Worm (Caenorhabditis elegans): ENCODE results near the gene C24D10.49.

The C24D10.49 gene

DNA sequence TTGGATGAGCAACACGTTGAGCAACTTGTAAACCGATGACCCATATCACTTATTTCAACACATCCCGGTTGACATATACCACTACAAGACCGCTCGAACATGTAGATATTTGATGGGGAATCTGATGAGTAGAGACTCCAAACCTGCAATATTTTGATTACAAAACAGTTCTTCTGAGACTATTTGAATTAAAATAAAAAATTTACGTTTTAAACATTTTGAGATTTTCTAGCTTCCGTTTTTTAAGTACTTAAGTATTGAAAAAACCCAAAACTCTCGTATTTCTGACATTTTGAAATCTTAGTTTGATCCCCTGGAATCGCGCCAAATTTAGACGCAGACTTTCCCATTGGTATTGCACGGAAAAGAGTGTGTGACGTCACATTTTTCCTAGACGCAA lies at the start of gene C24D10.49:
TSS of gene C24D10.49 (minus strand) at position 101 of the 400 bp plus-strand sequence.
- TF ChIP-seq aly-1 (tag; optimal IDR thresholded peaks at IDR 0.05) (no peak), ama-1 (optimal IDR thresholded peaks at IDR 0.05) (no peak), hmg-4 (GFP tag; optimal IDR thresholded peaks at IDR 0.05) (no peak), scrt-1 (GFP tag; IDR thresholded peaks at IDR 0.05) (no peak), ets-7 (tag; optimal IDR thresholded peaks at IDR 0.05) (no peak), sea-1 (GFP tag; conservative IDR thresholded peaks at IDR 0.05) (no peak), pes-1 (GFP tag; IDR thresholded peaks at IDR 0.05) (no peak), ceh-13 (GFP tag; optimal IDR thresholded peaks at IDR 0.05) (no peak), tbx-11 (GFP tag; IDR thresholded peaks at IDR 0.05) (no peak), flt-1 (GFP tag; IDR thresholded peaks at IDR 0.05) (no peak), tbx-37 (GFP tag; conservative IDR thresholded peaks at IDR 0.05) (no peak), tra-4 (tag; optimal IDR thresholded peaks at IDR 0.05) (no peak), ceh-36 (tag; optimal IDR thresholded peaks at IDR 0.05) (no peak), hmbx-1 (tag; optimal IDR thresholded peaks at IDR 0.05) (no peak), B0310.2 (tag; optimal IDR thresholded peaks at IDR 0.05) (no peak)

DNA sequence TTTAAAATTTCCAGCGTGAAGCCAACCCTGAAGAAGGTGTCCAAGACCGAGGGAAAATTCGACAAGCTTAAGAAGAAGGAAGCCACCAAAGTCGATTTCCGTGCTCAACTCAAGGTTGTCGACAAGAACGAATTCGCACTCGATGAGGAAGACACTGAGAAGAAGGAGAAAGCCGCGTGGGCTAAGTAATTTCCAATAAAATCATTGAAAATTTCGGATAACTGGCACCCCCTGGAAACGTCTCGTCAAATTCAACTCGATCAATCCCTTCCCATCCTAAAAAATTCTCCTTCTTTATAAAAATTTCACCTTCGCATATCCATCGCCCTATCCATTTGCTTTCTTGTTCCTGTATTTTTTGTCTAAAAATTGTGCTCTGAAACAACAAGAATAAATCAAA lies 49.6 kb upstream of the C24D10.49 start:
- no peak for TF ChIP-seq ets-7 (tag; optimal IDR thresholded peaks at IDR 0.05)
- no peak for TF ChIP-seq B0310.2 (tag; optimal IDR thresholded peaks at IDR 0.05)
- no peak for TF ChIP-seq scrt-1 (GFP tag; IDR thresholded peaks at IDR 0.05)
- no peak for TF ChIP-seq hmbx-1 (tag; optimal IDR thresholded peaks at IDR 0.05)
- TF ChIP-seq hnd-1 (tag; optimal IDR thresholded peaks at IDR 0.05), result no peak
- TF ChIP-seq flt-1 (GFP tag; IDR thresholded peaks at IDR 0.05), result no peak
- no peak for TF ChIP-seq pes-1 (GFP tag; IDR thresholded peaks at IDR 0.05)
- no peak for TF ChIP-seq ceh-13 (GFP tag; optimal IDR thresholded peaks at IDR 0.05)
- TF ChIP-seq aly-1 (tag; optimal IDR thresholded peaks at IDR 0.05), result no peak
- no peak for TF ChIP-seq tra-4 (tag; optimal IDR thresholded peaks at IDR 0.05)
- no peak for TF ChIP-seq tbx-11 (GFP tag; IDR thresholded peaks at IDR 0.05)
- TF ChIP-seq F13C5.2 (tag; optimal IDR thresholded peaks at IDR 0.05), result no peak
- TF ChIP-seq tbx-37 (GFP tag; conservative IDR thresholded peaks at IDR 0.05), result no peak
- no peak for TF ChIP-seq ceh-36 (tag; optimal IDR thresholded peaks at IDR 0.05)
- TF ChIP-seq hmg-4 (GFP tag; optimal IDR thresholded peaks at IDR 0.05), result no peak
- TF ChIP-seq sea-1 (GFP tag; conservative IDR thresholded peaks at IDR 0.05), result no peak
- TF ChIP-seq ama-1 (optimal IDR thresholded peaks at IDR 0.05), result no peak

DNA sequence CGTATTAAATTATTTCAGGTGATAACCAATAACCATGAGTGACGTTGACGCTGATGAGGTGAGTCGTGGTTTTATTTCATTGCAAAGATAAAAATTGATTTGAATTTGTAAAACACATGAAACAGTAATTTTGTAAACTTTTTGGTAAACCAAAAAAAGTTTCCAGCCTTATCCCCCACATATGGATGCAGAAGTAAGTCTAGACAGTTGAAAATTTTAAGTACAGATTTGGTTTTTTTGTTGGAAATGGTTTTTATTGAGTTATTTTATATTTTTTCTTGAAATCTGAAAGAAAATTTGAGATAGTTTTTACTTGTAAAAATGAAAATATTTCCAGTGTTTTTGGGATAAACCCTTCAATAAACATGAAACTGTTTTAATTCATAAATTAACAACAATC lies 47.4 kb upstream of the C24D10.49 start, which contains the start of gene tni-4:
TSS of gene tni-4 (plus strand) at position 19 of the 400 bp plus-strand sequence.
- TF ChIP-seq F13C5.2 (tag; optimal IDR thresholded peaks at IDR 0.05) (no peak), scrt-1 (GFP tag; IDR thresholded peaks at IDR 0.05) (no peak), tbx-11 (GFP tag; IDR thresholded peaks at IDR 0.05) (no peak)

DNA sequence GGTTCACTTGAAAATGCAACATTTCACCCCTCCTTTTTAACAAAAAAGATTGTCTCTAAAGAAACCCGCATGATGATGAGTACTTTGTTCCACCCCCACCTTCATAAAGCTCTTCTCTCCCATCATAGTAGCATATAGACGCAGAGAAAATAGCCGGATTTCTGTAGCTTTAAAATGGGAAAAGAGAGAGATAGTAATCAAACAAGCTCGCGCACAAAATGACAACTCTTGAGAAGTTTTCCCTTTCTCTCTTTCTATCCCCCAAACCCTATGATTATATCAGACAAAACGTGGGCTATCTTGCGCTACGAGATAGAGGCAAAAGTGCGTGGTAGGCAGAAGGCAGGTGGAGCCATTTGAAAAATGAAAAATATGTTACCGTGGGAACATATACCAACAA lies 45.4 kb upstream of the C24D10.49 start:
- TF ChIP-seq F13C5.2 (tag; optimal IDR thresholded peaks at IDR 0.05) (no peak), hmg-4 (GFP tag; optimal IDR thresholded peaks at IDR 0.05) (no peak), ets-7 (tag; optimal IDR thresholded peaks at IDR 0.05) (no peak), ama-1 (optimal IDR thresholded peaks at IDR 0.05) (no peak), sea-1 (GFP tag; conservative IDR thresholded peaks at IDR 0.05) (no peak), tbx-11 (GFP tag; IDR thresholded peaks at IDR 0.05) (no peak), hmbx-1 (tag; optimal IDR thresholded peaks at IDR 0.05) (no peak)

DNA sequence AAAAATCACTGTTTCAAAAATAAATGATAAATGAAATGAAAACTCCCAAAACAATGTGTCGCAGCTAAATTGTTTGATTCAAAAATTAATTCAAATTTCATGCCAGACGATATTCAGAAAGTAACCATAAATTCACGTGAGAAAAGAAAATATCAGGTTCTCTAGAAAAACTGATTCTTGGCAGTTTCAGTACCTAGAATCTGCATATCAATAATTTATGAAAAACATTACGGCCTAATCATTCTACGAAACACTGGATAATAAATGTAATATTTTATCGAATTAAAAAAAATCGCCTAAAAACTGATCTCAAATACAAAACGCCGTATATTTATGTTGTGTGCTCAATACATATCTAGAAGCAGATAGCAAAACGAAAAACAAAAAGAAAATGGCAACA lies 43.7 kb upstream of the C24D10.49 start:
- TF ChIP-seq hmg-4 (GFP tag; optimal IDR thresholded peaks at IDR 0.05), result no peak
- TF ChIP-seq hmbx-1 (tag; optimal IDR thresholded peaks at IDR 0.05), result no peak
- no peak for TF ChIP-seq flt-1 (GFP tag; IDR thresholded peaks at IDR 0.05)
- TF ChIP-seq tbx-11 (GFP tag; IDR thresholded peaks at IDR 0.05), result no peak
- no peak for TF ChIP-seq tra-4 (tag; optimal IDR thresholded peaks at IDR 0.05)
- TF ChIP-seq ets-7 (tag; optimal IDR thresholded peaks at IDR 0.05), result no peak
- no peak for TF ChIP-seq pes-1 (GFP tag; IDR thresholded peaks at IDR 0.05)
- no peak for TF ChIP-seq scrt-1 (GFP tag; IDR thresholded peaks at IDR 0.05)
- no peak for TF ChIP-seq sea-1 (GFP tag; conservative IDR thresholded peaks at IDR 0.05)
- TF ChIP-seq ceh-36 (tag; optimal IDR thresholded peaks at IDR 0.05), result no peak
- no peak for TF ChIP-seq F13C5.2 (tag; optimal IDR thresholded peaks at IDR 0.05)
- TF ChIP-seq ama-1 (optimal IDR thresholded peaks at IDR 0.05), result no peak
- no peak for TF ChIP-seq hnd-1 (tag; optimal IDR thresholded peaks at IDR 0.05)
- TF ChIP-seq ceh-13 (GFP tag; optimal IDR thresholded peaks at IDR 0.05), result no peak
- no peak for TF ChIP-seq aly-1 (tag; optimal IDR thresholded peaks at IDR 0.05)
- TF ChIP-seq B0310.2 (tag; optimal IDR thresholded peaks at IDR 0.05), result no peak
- TF ChIP-seq tbx-37 (GFP tag; conservative IDR thresholded peaks at IDR 0.05), result no peak

DNA sequence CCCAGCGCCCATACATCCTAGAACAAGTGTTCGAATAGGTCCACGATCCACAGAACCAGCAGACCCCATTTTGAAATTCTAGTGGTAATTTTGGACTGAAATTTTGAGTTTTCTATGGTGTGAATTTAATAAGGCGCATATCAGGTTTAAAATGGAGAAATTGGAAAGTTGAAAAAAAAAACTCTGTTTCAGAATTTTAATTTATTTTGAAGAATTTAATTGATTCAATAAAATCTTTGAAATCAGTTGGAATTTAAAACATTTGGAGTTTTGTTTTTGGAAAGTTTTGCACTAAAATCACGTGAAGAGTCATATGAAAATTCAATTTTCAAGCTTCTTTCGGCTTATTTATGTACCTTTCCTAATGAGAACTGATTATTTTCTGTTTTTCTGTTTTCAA lies 38.4 kb upstream of the C24D10.49 start, which contains the start of gene gpa-18:
TSS of gene gpa-18 (minus strand) at position 101 of the 400 bp plus-strand sequence.
- TF ChIP-seq hnd-1 (tag; optimal IDR thresholded peaks at IDR 0.05) (no peak), aly-1 (tag; optimal IDR thresholded peaks at IDR 0.05) (no peak), ceh-13 (GFP tag; optimal IDR thresholded peaks at IDR 0.05) (no peak), ama-1 (optimal IDR thresholded peaks at IDR 0.05) (no peak), sea-1 (GFP tag; conservative IDR thresholded peaks at IDR 0.05) (no peak), flt-1 (GFP tag; IDR thresholded peaks at IDR 0.05) (no peak), tbx-37 (GFP tag; conservative IDR thresholded peaks at IDR 0.05) (no peak), pes-1 (GFP tag; IDR thresholded peaks at IDR 0.05) (no peak), tra-4 (tag; optimal IDR thresholded peaks at IDR 0.05) (no peak), tbx-11 (GFP tag; IDR thresholded peaks at IDR 0.05) (no peak)

DNA sequence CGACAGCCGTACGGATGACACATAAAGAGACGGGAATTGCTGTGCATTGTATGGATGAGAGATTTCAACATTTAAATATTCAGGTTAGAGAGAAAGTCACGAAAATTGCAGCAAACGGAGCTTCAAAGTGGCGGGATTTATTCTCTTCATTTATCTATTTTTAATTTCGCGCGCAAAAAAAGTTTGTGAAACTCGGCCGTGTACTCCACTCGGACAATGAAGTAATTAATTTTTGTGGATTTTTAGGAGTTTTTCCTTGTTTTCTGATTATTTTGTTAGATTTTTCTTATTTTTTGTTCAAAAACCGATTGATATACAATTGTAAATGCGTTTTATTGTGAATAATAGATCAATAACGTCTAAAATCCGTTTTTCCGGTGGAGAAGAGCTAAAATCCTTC lies 30.9 kb upstream of the C24D10.49 start:
- no peak for TF ChIP-seq B0310.2 (tag; optimal IDR thresholded peaks at IDR 0.05)
- no peak for TF ChIP-seq ceh-13 (GFP tag; optimal IDR thresholded peaks at IDR 0.05)
- no peak for TF ChIP-seq ceh-36 (tag; optimal IDR thresholded peaks at IDR 0.05)
- TF ChIP-seq tra-4 (tag; optimal IDR thresholded peaks at IDR 0.05), result no peak
- TF ChIP-seq hmg-4 (GFP tag; optimal IDR thresholded peaks at IDR 0.05), result no peak
- no peak for TF ChIP-seq scrt-1 (GFP tag; IDR thresholded peaks at IDR 0.05)
- TF ChIP-seq tbx-11 (GFP tag; IDR thresholded peaks at IDR 0.05), result no peak
- no peak for TF ChIP-seq aly-1 (tag; optimal IDR thresholded peaks at IDR 0.05)
- TF ChIP-seq sea-1 (GFP tag; conservative IDR thresholded peaks at IDR 0.05), result no peak
- TF ChIP-seq tbx-37 (GFP tag; conservative IDR thresholded peaks at IDR 0.05), result no peak
- no peak for TF ChIP-seq hnd-1 (tag; optimal IDR thresholded peaks at IDR 0.05)

Data from whole organism, early embryonic.